Worm (Caenorhabditis elegans) whole organism, L2 larva: ENCODE data around the gene Y19D2B.1.
A peak's percentile ranks its signal among the peaks of the same experiment; 100 is the strongest.

Experiments
- C34F6.9 ChIP-seq: fragments of 150-350 bp; optimal IDR thresholded peaks from 2 replicates; lab custom pipeline; 2014; ENCODE audit warnings: missing biosample characterization, missing genetic modification characterization
- F13H6.1 ChIP-seq: sonication (generic microtip); optimal IDR thresholded peaks from 2 replicates; lab custom pipeline; 2016; ENCODE audit warnings: missing genetic modification characterization, missing compliant biosample characterization
- R02D3.7 ChIP-seq: fragments of 150-350 bp; optimal IDR thresholded peaks from 2 replicates; lab custom pipeline; 2014; ENCODE audit warnings: missing biosample characterization, missing genetic modification characterization
- Y55F3AM.14 ChIP-seq: fragments of 200-800 bp; sonication (Bioruptor generic); optimal IDR thresholded peaks from 2 replicates; lab custom pipeline; 2018; ENCODE audit warnings: mild to moderate bottlenecking, missing genetic modification characterization, missing compliant biosample characterization
- ZK546.5 ChIP-seq: sonication (generic microtip); optimal IDR thresholded peaks from 2 replicates; lab custom pipeline; 2017; ENCODE audit warnings: missing biosample characterization, missing genetic modification characterization
- alr-1 ChIP-seq: fragments of 150-350 bp; optimal IDR thresholded peaks from 2 replicates; lab custom pipeline; 2014; ENCODE audit warnings: missing biosample characterization, missing genetic modification characterization
- aly-2 ChIP-seq: fragments of 150-350 bp; optimal IDR thresholded peaks from 2 replicates; lab custom pipeline; 2014; ENCODE audit warnings: missing biosample characterization, missing genetic modification characterization
- ama-1 ChIP-seq: fragments of 150-350 bp; optimal IDR thresholded peaks from 2 replicates; lab custom pipeline; 2018; ENCODE audit warnings: inconsistent platforms
- blmp-1 ChIP-seq: sonication (generic microtip); optimal IDR thresholded peaks from 2 replicates; lab custom pipeline; 2017; ENCODE audit warnings: missing genetic modification characterization, mild to moderate bottlenecking, missing compliant biosample characterization, antibody characterized with exemption, moderate library complexity; ENCODE audit not compliant: insufficient read depth
- ceh-16 ChIP-seq: fragments of 150-350 bp; optimal IDR thresholded peaks from 2 replicates; lab custom pipeline; 2014; ENCODE audit warnings: missing biosample characterization, missing genetic modification characterization
- ceh-82 ChIP-seq: fragments of 150-350 bp; optimal IDR thresholded peaks from 2 replicates; lab custom pipeline; 2014; ENCODE audit warnings: missing biosample characterization, missing genetic modification characterization
- crh-2 ChIP-seq: sonication (generic microtip); optimal IDR thresholded peaks from 2 replicates; lab custom pipeline; 2017; ENCODE audit warnings: missing biosample characterization, missing genetic modification characterization
- dmd-4 ChIP-seq: sonication (generic microtip); optimal IDR thresholded peaks from 2 replicates; lab custom pipeline; 2017; ENCODE audit warnings: missing biosample characterization, missing genetic modification characterization
- egl-27 ChIP-seq: sonication (generic microtip); optimal IDR thresholded peaks from 3 replicates; lab custom pipeline; 2017; ENCODE audit warnings: missing biosample characterization, missing genetic modification reagents, missing genetic modification characterization
- elt-1 ChIP-seq: fragments of 150-350 bp; optimal IDR thresholded peaks from 2 replicates; lab custom pipeline; 2014; ENCODE audit warnings: missing biosample characterization, missing genetic modification characterization
- elt-3 ChIP-seq: sonication (generic microtip); optimal IDR thresholded peaks from 2 replicates; lab custom pipeline; 2017; ENCODE audit warnings: missing biosample characterization, missing genetic modification characterization
- fos-1 ChIP-seq: fragments of 150-350 bp; optimal IDR thresholded peaks from 2 replicates; lab custom pipeline; 2014; ENCODE audit warnings: missing biosample characterization, missing genetic modification characterization
- gmeb-1 ChIP-seq: fragments of 150-350 bp; optimal IDR thresholded peaks from 2 replicates; lab custom pipeline; 2014; ENCODE audit warnings: missing biosample characterization, missing genetic modification characterization
- lin-11 ChIP-seq: fragments of 150-350 bp; sonication (generic microtip); optimal IDR thresholded peaks from 2 replicates; lab custom pipeline; 2014; ENCODE audit warnings: missing biosample characterization, missing genetic modification characterization, inconsistent platforms, mixed read lengths
- lin-13 ChIP-seq: fragments of 150-350 bp; optimal IDR thresholded peaks from 2 replicates; lab custom pipeline; 2014; ENCODE audit warnings: missing biosample characterization, missing genetic modification reagents, missing genetic modification characterization
- lin-39 ChIP-seq: fragments of 150-350 bp; optimal IDR thresholded peaks from 2 replicates; lab custom pipeline; 2014; ENCODE audit warnings: missing biosample characterization, missing genetic modification reagents, missing genetic modification characterization
- lsy-2 ChIP-seq, 2 experiments: fragments of 150-350 bp in 1 of 2; sonication (generic microtip) in 1 of 2; optimal IDR thresholded peaks; 2 replicates each; lab custom pipeline; 2014 to 2017; ENCODE audit warnings: missing biosample characterization in 2 of 2, missing genetic modification characterization in 2 of 2
- mab-5 ChIP-seq: fragments of 150-350 bp; optimal IDR thresholded peaks from 2 replicates; lab custom pipeline; 2014; ENCODE audit warnings: missing biosample characterization, missing genetic modification characterization
- mbf-1 ChIP-seq: sonication (generic microtip); optimal IDR thresholded peaks from 2 replicates; lab custom pipeline; 2017; ENCODE audit warnings: missing biosample characterization, missing genetic modification characterization
- mdl-1 ChIP-seq, 2 experiments: fragments of 150-350 bp in 1 of 2; sonication (generic microtip) in 1 of 2; optimal IDR thresholded peaks; 2 replicates each; lab custom pipeline; 2017; ENCODE audit warnings: missing biosample characterization in 2 of 2, missing genetic modification characterization in 2 of 2
- nhr-10 ChIP-seq: sonication (generic microtip); optimal IDR thresholded peaks from 2 replicates; lab custom pipeline; 2017; ENCODE audit warnings: missing biosample characterization, missing genetic modification characterization
- nhr-11 ChIP-seq: fragments of 150-350 bp; optimal IDR thresholded peaks from 2 replicates; lab custom pipeline; 2014; ENCODE audit warnings: missing biosample characterization, missing genetic modification characterization
- nhr-12 ChIP-seq: fragments of 150-350 bp; optimal IDR thresholded peaks from 2 replicates; lab custom pipeline; 2014; ENCODE audit warnings: missing biosample characterization, missing genetic modification characterization
- nhr-129 ChIP-seq: fragments of 150-350 bp; optimal IDR thresholded peaks from 2 replicates; lab custom pipeline; 2014; ENCODE audit warnings: missing biosample characterization, missing genetic modification characterization
- nhr-21 ChIP-seq: fragments of 150-350 bp; optimal IDR thresholded peaks from 2 replicates; lab custom pipeline; 2014; ENCODE audit warnings: missing biosample characterization, missing genetic modification characterization
- nhr-23 ChIP-seq: fragments of 150-350 bp; optimal IDR thresholded peaks from 2 replicates; lab custom pipeline; 2014; ENCODE audit warnings: missing biosample characterization, missing genetic modification reagents, missing genetic modification characterization
- nhr-237 ChIP-seq: fragments of 150-350 bp; optimal IDR thresholded peaks from 2 replicates; lab custom pipeline; 2014; ENCODE audit warnings: missing biosample characterization, missing genetic modification characterization
- nhr-25 ChIP-seq: fragments of 150-350 bp; sonication (generic microtip); optimal IDR thresholded peaks from 3 replicates; lab custom pipeline; 2014; ENCODE audit warnings: missing biosample characterization, missing genetic modification characterization
- nhr-6 ChIP-seq: fragments of 150-350 bp; optimal IDR thresholded peaks from 2 replicates; lab custom pipeline; 2014; ENCODE audit warnings: missing biosample characterization, missing genetic modification characterization
- nhr-77 ChIP-seq: fragments of 150-350 bp; optimal IDR thresholded peaks from 2 replicates; lab custom pipeline; 2014; ENCODE audit warnings: missing biosample characterization, missing genetic modification characterization
- peb-1 ChIP-seq: fragments of 150-350 bp; optimal IDR thresholded peaks from 2 replicates; lab custom pipeline; 2014; ENCODE audit warnings: missing biosample characterization, missing genetic modification characterization
- sem-4 ChIP-seq: fragments of 150-350 bp; optimal IDR thresholded peaks from 2 replicates; lab custom pipeline; 2014; ENCODE audit warnings: missing biosample characterization, missing genetic modification reagents, missing genetic modification characterization
- skn-1 ChIP-seq: sonication (generic microtip); optimal IDR thresholded peaks from 2 replicates; lab custom pipeline; 2017; ENCODE audit warnings: missing biosample characterization, missing genetic modification characterization
- sma-3 ChIP-seq: sonication (generic microtip); optimal IDR thresholded peaks from 2 replicates; lab custom pipeline; 2016; ENCODE audit warnings: missing genetic modification reagents, missing genetic modification characterization, missing compliant biosample characterization
- sma-9 ChIP-seq, 2 experiments: fragments of 150-350 bp in 1 of 2; sonication (generic microtip) in 1 of 2; optimal IDR thresholded peaks; 2 replicates each; lab custom pipeline; 2014 to 2016; ENCODE audit warnings: missing genetic modification characterization in 2 of 2, mild to moderate bottlenecking in 1 of 2, missing biosample characterization in 1 of 2, missing compliant biosample characterization in 1 of 2, missing genetic modification reagents in 1 of 2, moderate library complexity in 1 of 2
- snpc-4 ChIP-seq: fragments of 150-350 bp; optimal IDR thresholded peaks from 2 replicates; lab custom pipeline; 2014; ENCODE audit warnings: missing biosample characterization, missing genetic modification characterization
- unc-39 ChIP-seq: fragments of 150-350 bp; optimal IDR thresholded peaks from 2 replicates; lab custom pipeline; 2014; ENCODE audit warnings: missing biosample characterization, missing genetic modification characterization
- unc-55 ChIP-seq: fragments of 150-350 bp; sonication (generic microtip); optimal IDR thresholded peaks from 3 replicates; lab custom pipeline; 2014; ENCODE audit warnings: missing biosample characterization, missing genetic modification reagents, missing genetic modification characterization
- unc-62 ChIP-seq: fragments of 150-350 bp; optimal IDR thresholded peaks from 2 replicates; lab custom pipeline; 2014; ENCODE audit warnings: missing biosample characterization, missing genetic modification reagents, missing genetic modification characterization
- zag-1 ChIP-seq: fragments of 150-350 bp; optimal IDR thresholded peaks from 2 replicates; lab custom pipeline; 2014; ENCODE audit warnings: missing biosample characterization, missing genetic modification characterization
- ztf-1 ChIP-seq: fragments of 200-800 bp; sonication (Bioruptor generic); conservative IDR thresholded peaks from 2 replicates; pipeline ENCODE4 v1.3.6; 2022; ENCODE audit warnings: missing genetic modification characterization, missing compliant biosample characterization
- ztf-11 ChIP-seq: sonication (generic microtip); optimal IDR thresholded peaks from 2 replicates; lab custom pipeline; 2017; ENCODE audit warnings: missing biosample characterization, missing genetic modification characterization
- ztf-4 ChIP-seq: fragments of 150-350 bp; optimal IDR thresholded peaks from 2 replicates; lab custom pipeline; 2014; ENCODE audit warnings: missing biosample characterization, missing genetic modification characterization

Gene Y19D2B.1

ce11 chrII:10953065-10953464, 30.3 kb upstream of the Y19D2B.1 start, which contains the start of gene nos-1:
Gene nos-1 (minus strand): TSS chrII:10953165.
- TF ChIP-seq F13H6.1 (tag; lab: Kevin White, UChicago), result no peak
- TF ChIP-seq unc-62 (GFP tag; lab: Kevin White, UChicago), result no peak
- no peak for TF ChIP-seq skn-1 (tag; lab: Kevin White, UChicago)
- no peak for TF ChIP-seq sem-4 (tag; lab: Kevin White, UChicago)
- no peak for TF ChIP-seq lin-39 (tag; lab: Kevin White, UChicago)
- TF ChIP-seq mbf-1, result no peak
- no peak for TF ChIP-seq elt-3 (tag; lab: Kevin White, UChicago)
- TF ChIP-seq ceh-82 (tag; lab: Kevin White, UChicago), result no peak
- TF ChIP-seq ztf-4 (tag; lab: Kevin White, UChicago), result no peak
- TF ChIP-seq blmp-1 (tag; lab: Kevin White, UChicago), result no peak
- no peak for TF ChIP-seq fos-1
- no peak for TF ChIP-seq elt-1
- no peak for TF ChIP-seq ztf-11 (tag; lab: Kevin White, UChicago)
- no peak for TF ChIP-seq aly-2 (tag; lab: Kevin White, UChicago)
- TF ChIP-seq lin-13, result no peak
- no peak for TF ChIP-seq sma-9 (GFP tag; optimal IDR thresholded peaks at IDR 0.05; lab: Kevin White, UChicago)
- TF ChIP-seq sma-9 (tag; optimal IDR thresholded peaks at IDR 0.05; lab: Kevin White, UChicago), result no peak
- TF ChIP-seq gmeb-1, result no peak
- no peak for TF ChIP-seq crh-2 (tag; lab: Kevin White, UChicago)

ce11 chrII:10950107-10950679, 27.4 kb upstream of the Y19D2B.1 start, which contains the start of gene gst-5:
Gene gst-5 (plus strand): TSS chrII:10950352.
- no peak for TF ChIP-seq dmd-4
- no peak for TF ChIP-seq Y55F3AM.14 (GFP tag; lab: Kevin White, UChicago)
- no peak for TF ChIP-seq unc-62 (GFP tag; lab: Kevin White, UChicago)
- TF ChIP-seq nhr-12 (tag; lab: Kevin White, UChicago), result no peak
- TF ChIP-seq F13H6.1 (tag; lab: Kevin White, UChicago), result peak; percentile 61
- no peak for TF ChIP-seq lin-11 (tag; lab: Kevin White, UChicago)
- TF ChIP-seq unc-39 (tag; lab: Kevin White, UChicago), result no peak
- TF ChIP-seq sma-9 (GFP tag; optimal IDR thresholded peaks at IDR 0.05; lab: Kevin White, UChicago), result peak; percentile 75
- TF ChIP-seq sma-9 (tag; optimal IDR thresholded peaks at IDR 0.05; lab: Kevin White, UChicago), result no peak
- peak; percentile 85 for TF ChIP-seq skn-1 (tag; lab: Kevin White, UChicago)
- no peak for TF ChIP-seq sem-4 (tag; lab: Kevin White, UChicago)
- no peak for TF ChIP-seq nhr-23 (tag; lab: Kevin White, UChicago)
- no peak for TF ChIP-seq sma-3
- peak; percentile 5 for TF ChIP-seq nhr-11 (tag; lab: Kevin White, UChicago)
- no peak for TF ChIP-seq peb-1 (tag; lab: Kevin White, UChicago)
- no peak for TF ChIP-seq gmeb-1
- TF ChIP-seq zag-1 (tag; lab: Kevin White, UChicago), result no peak
- no peak for TF ChIP-seq elt-1
- TF ChIP-seq blmp-1 (tag; lab: Kevin White, UChicago), result no peak
- TF ChIP-seq mab-5, result no peak
- peak in 1 of 2 experiments; percentile 2 for TF ChIP-seq mdl-1 (tag; optimal IDR thresholded peaks at IDR 0.05; lab: Kevin White, UChicago)
- no peak for TF ChIP-seq nhr-6 (tag; lab: Kevin White, UChicago)
- no peak for TF ChIP-seq ama-1 (lab: Kevin White, UChicago)
- no peak for TF ChIP-seq mbf-1
- TF ChIP-seq lin-13, result no peak
- no peak for TF ChIP-seq ceh-82 (tag; lab: Kevin White, UChicago)
- no peak for TF ChIP-seq alr-1 (tag; lab: Kevin White, UChicago)
- TF ChIP-seq nhr-10 (tag; lab: Kevin White, UChicago), result no peak
- TF ChIP-seq unc-55, result no peak
- no peak for TF ChIP-seq elt-3 (tag; lab: Kevin White, UChicago)
- TF ChIP-seq R02D3.7, result no peak
- no peak for TF ChIP-seq egl-27 (tag; lab: Kevin White, UChicago)
- no peak for TF ChIP-seq nhr-77 (tag; lab: Kevin White, UChicago)
- TF ChIP-seq crh-2 (tag; lab: Kevin White, UChicago), result peak; percentile 48
- TF ChIP-seq ZK546.5 (tag; lab: Kevin White, UChicago), result no peak
- TF ChIP-seq aly-2 (tag; lab: Kevin White, UChicago), result no peak
- TF ChIP-seq nhr-21 (tag; lab: Kevin White, UChicago), result no peak
- no peak for TF ChIP-seq ztf-1 (GFP tag; lab: Robert Waterston, UW)
- peak; percentile 24 to 57 for TF ChIP-seq lsy-2 (tag; optimal IDR thresholded peaks at IDR 0.05; lab: Kevin White, UChicago)
- TF ChIP-seq ceh-16 (tag; lab: Kevin White, UChicago), result no peak
- TF ChIP-seq nhr-237 (tag; lab: Kevin White, UChicago), result no peak
- peak; percentile 68 for TF ChIP-seq fos-1
- TF ChIP-seq ztf-4 (tag; lab: Kevin White, UChicago), result peak; percentile 4
- peak; percentile 29 for TF ChIP-seq C34F6.9
- no peak for TF ChIP-seq nhr-25 (tag; lab: Kevin White, UChicago)
- TF ChIP-seq nhr-129 (tag; lab: Kevin White, UChicago), result peak; percentile 86
- no peak for TF ChIP-seq snpc-4 (tag; lab: Kevin White, UChicago)
- no peak for TF ChIP-seq ztf-11 (tag; lab: Kevin White, UChicago)
- no peak for TF ChIP-seq lin-39 (tag; lab: Kevin White, UChicago)
